Worm (Caenorhabditis elegans) whole organism, late embryonic: Measurements from ENCODE around the gene R02D5.9.

Experiments used
- K02D7.2 ChIP-seq: sonication (generic microtip); optimal IDR thresholded peaks from 2 replicates; lab custom pipeline; 2017; ENCODE audit warnings: mild to moderate bottlenecking, missing genetic modification characterization, missing compliant biosample characterization
- ahr-1 ChIP-seq: sonication (generic microtip); optimal IDR thresholded peaks from 2 replicates; lab custom pipeline; 2016; ENCODE audit warnings: missing genetic modification characterization, missing compliant biosample characterization
- ama-1 ChIP-seq: fragments of 150-350 bp; optimal IDR thresholded peaks from 2 replicates; lab custom pipeline; 2014
- ceh-48 ChIP-seq: sonication (generic microtip); optimal IDR thresholded peaks from 2 replicates; lab custom pipeline; 2016; ENCODE audit warnings: missing genetic modification characterization, inconsistent platforms, missing compliant biosample characterization
- che-1 ChIP-seq: sonication (generic microtip); optimal IDR thresholded peaks from 2 replicates; lab custom pipeline; 2016; ENCODE audit warnings: mild to moderate bottlenecking, missing genetic modification characterization, missing compliant biosample characterization
- dmd-4 ChIP-seq: sonication (generic microtip); optimal IDR thresholded peaks from 2 replicates; lab custom pipeline; 2016; ENCODE audit warnings: borderline replicate concordance, missing genetic modification characterization, missing compliant biosample characterization
- elt-4 ChIP-seq: sonication (generic microtip); optimal IDR thresholded peaks from 2 replicates; lab custom pipeline; 2016; ENCODE audit warnings: missing genetic modification characterization, missing compliant biosample characterization
- eyg-1 ChIP-seq: sonication (generic microtip); optimal IDR thresholded peaks from 2 replicates; lab custom pipeline; 2016; ENCODE audit warnings: missing genotype, missing genetic modification characterization, missing compliant biosample characterization
- nhr-11 ChIP-seq: fragments of 150-350 bp; optimal IDR thresholded peaks from 2 replicates; lab custom pipeline; 2014; ENCODE audit warnings: missing biosample characterization, missing genetic modification characterization
- npax-4 ChIP-seq: sonication (generic microtip); optimal IDR thresholded peaks from 2 replicates; lab custom pipeline; 2016; ENCODE audit warnings: missing genetic modification characterization, missing compliant biosample characterization
- pqm-1 ChIP-seq: sonication (generic microtip); optimal IDR thresholded peaks from 2 replicates; lab custom pipeline; 2016; ENCODE audit warnings: missing genetic modification characterization, missing compliant biosample characterization
- ref-2 ChIP-seq: sonication (generic microtip); optimal IDR thresholded peaks from 2 replicates; lab custom pipeline; 2016; ENCODE audit warnings: missing genetic modification characterization, missing compliant biosample characterization
- rnt-1 ChIP-seq: sonication (generic microtip); optimal IDR thresholded peaks from 2 replicates; lab custom pipeline; 2016; ENCODE audit warnings: missing genetic modification characterization, missing compliant biosample characterization
- tbx-2 ChIP-seq: sonication (generic microtip); optimal IDR thresholded peaks from 2 replicates; lab custom pipeline; 2016; ENCODE audit warnings: missing genetic modification characterization, missing compliant biosample characterization

DNA sequence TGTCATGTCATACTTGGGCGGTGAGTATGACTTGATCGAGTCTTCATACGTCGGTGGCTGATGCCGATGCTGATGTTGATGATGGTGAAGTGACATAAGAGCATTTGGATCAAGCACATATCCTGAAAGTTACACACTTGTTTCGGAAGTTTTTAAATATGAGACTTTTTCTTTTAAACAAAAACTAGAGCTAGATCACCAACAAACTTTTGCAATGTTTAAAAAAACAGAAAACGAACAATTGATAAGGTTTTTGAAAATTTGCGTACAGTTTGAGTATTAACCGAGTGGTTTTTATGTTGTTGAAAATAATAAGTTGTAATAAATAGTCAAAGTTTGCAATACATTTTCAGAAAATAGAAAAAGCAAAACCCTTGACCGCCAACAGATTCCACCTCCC, 26.3 kb downstream of the R02D5.9 start, which contains the start of gene R02D5.4:
- TF ChIP-seq ahr-1 (no peak), npax-4 (no peak), K02D7.2 (tag; lab: Kevin White, UChicago) (no peak), che-1 (no peak), eyg-1 (tag; lab: Kevin White, UChicago) (no peak), elt-4 (no peak), tbx-2 (tag; lab: Kevin White, UChicago) (no peak), dmd-4 (tag; lab: Kevin White, UChicago) (no peak), ama-1 (lab: Kevin White, UChicago) (no peak), ceh-48 (tag; lab: Kevin White, UChicago) (no peak), nhr-11 (tag; lab: Kevin White, UChicago) (no peak), rnt-1 (tag; lab: Kevin White, UChicago) (no peak), pqm-1 (tag; lab: Kevin White, UChicago) (no peak), ref-2 (no peak)
